Worm (Caenorhabditis elegans) whole organism, L4 larva: ENCODE data around the gene Y54G11A.14.
A peak's percentile ranks its signal among the peaks of the same experiment; 100 is the strongest.

Experiments used
- D1046.2 ChIP-seq: fragments of 200-800 bp; sonication (Bioruptor generic); IDR thresholded peaks from 2 replicates; pipeline ENCODE4 v1.3.6; 2022; ENCODE audit warnings: missing genetic modification characterization, missing compliant biosample characterization
- F10B5.3 ChIP-seq: sonication (generic microtip); optimal IDR thresholded peaks from 2 replicates; lab custom pipeline; 2016; ENCODE audit warnings: mild to moderate bottlenecking, missing genetic modification characterization, missing compliant biosample characterization
- F37D6.2 ChIP-seq: sonication (generic microtip); optimal IDR thresholded peaks from 2 replicates; lab custom pipeline; 2016; ENCODE audit warnings: mild to moderate bottlenecking, missing genetic modification characterization, missing compliant biosample characterization
- R02D3.7 ChIP-seq: fragments of 150-350 bp; sonication (generic microtip); optimal IDR thresholded peaks from 3 replicates; lab custom pipeline; 2014; ENCODE audit warnings: missing biosample characterization, missing genetic modification characterization
- T26A8.4 ChIP-seq: fragments of 200-800 bp; sonication (Bioruptor generic); IDR thresholded peaks from 2 replicates; pipeline ENCODE4 v1.3.6; 2022; ENCODE audit warnings: missing genetic modification characterization, missing compliant biosample characterization
- Y105C5A.15 ChIP-seq: fragments of 200-800 bp; sonication (Bioruptor generic); IDR thresholded peaks from 2 replicates; pipeline ENCODE4 v1.3.6; 2022; ENCODE audit warnings: missing genetic modification characterization, missing compliant biosample characterization
- Y48G9A.11 ChIP-seq: fragments of 200-800 bp; sonication (Bioruptor generic); IDR thresholded peaks from 2 replicates; pipeline ENCODE4 v1.3.6; 2022; ENCODE audit warnings: missing genetic modification reagents, missing genetic modification characterization, missing compliant biosample characterization
- Y5F2A.4 ChIP-seq: fragments of 200-800 bp; sonication (Bioruptor generic); optimal IDR thresholded peaks from 2 replicates; lab custom pipeline; 2018; ENCODE audit warnings: mild to moderate bottlenecking, missing genetic modification characterization, missing compliant biosample characterization
- Y75B8A.6 ChIP-seq: fragments of 200-800 bp; sonication (Bioruptor generic); IDR thresholded peaks from 2 replicates; pipeline ENCODE4 v1.3.6; 2022; ENCODE audit warnings: missing genetic modification reagents, missing genetic modification characterization, missing compliant biosample characterization
- ZK546.5 ChIP-seq, 2 experiments: sonication (generic microtip); optimal IDR thresholded peaks; 2 replicates each; lab custom pipeline; 2017; ENCODE audit warnings: missing biosample characterization in 2 of 2, missing genetic modification characterization in 2 of 2
- aha-1 ChIP-seq: fragments of 150-350 bp; peaks from one replicate; lab custom pipeline; 2014; ENCODE audit warnings: missing biosample characterization, missing genetic modification characterization
- aly-2 ChIP-seq: sonication (generic microtip); optimal IDR thresholded peaks from 2 replicates; lab custom pipeline; 2018; ENCODE audit warnings: missing biosample characterization, missing genetic modification characterization
- arid-1 ChIP-seq: fragments of 200-800 bp; sonication (Bioruptor generic); conservative IDR thresholded peaks from 2 replicates; pipeline ENCODE4 v1.3.6; 2022; ENCODE audit warnings: missing genetic modification reagents, missing genetic modification characterization, missing compliant biosample characterization
- attf-4 ChIP-seq: sonication (generic microtip); optimal IDR thresholded peaks from 3 replicates; lab custom pipeline; 2017; ENCODE audit warnings: missing biosample characterization, missing genetic modification characterization
- ceh-44 ChIP-seq: fragments of 200-800 bp; sonication (Bioruptor generic); IDR thresholded peaks from 2 replicates; pipeline ENCODE4 v1.3.6; 2022; ENCODE audit warnings: missing genetic modification reagents, missing genetic modification characterization, missing compliant biosample characterization
- ceh-82 ChIP-seq: sonication (generic microtip); optimal IDR thresholded peaks from 2 replicates; lab custom pipeline; 2017; ENCODE audit warnings: missing biosample characterization, missing genetic modification characterization
- daf-16 ChIP-seq, 3 experiments: sonication (generic microtip); optimal IDR thresholded peaks; 2 replicates each; lab custom pipeline; 2016 to 2017; ENCODE audit warnings: missing genetic modification characterization in 3 of 3, missing genetic modification reagents in 3 of 3, mild to moderate bottlenecking in 2 of 3, missing compliant biosample characterization in 2 of 3, missing biosample characterization in 1 of 3, moderate library complexity in 1 of 3
- daf-19 ChIP-seq: fragments of 200-800 bp; sonication (Bioruptor generic); conservative IDR thresholded peaks from 2 replicates; pipeline ENCODE4 v1.3.6; 2022; ENCODE audit warnings: missing genetic modification characterization, missing compliant biosample characterization
- daf-8 ChIP-seq: fragments of 200-800 bp; sonication (Bioruptor generic); IDR thresholded peaks from 2 replicates; pipeline ENCODE4 v1.3.6; 2022; ENCODE audit warnings: missing genetic modification characterization, missing compliant biosample characterization
- dmd-8 ChIP-seq: fragments of 200-800 bp; sonication (Bioruptor generic); IDR thresholded peaks from 2 replicates; pipeline ENCODE4 v1.3.6; 2022; ENCODE audit warnings: missing genetic modification characterization, missing compliant biosample characterization
- dpl-1 ChIP-seq: fragments of 150-350 bp; optimal IDR thresholded peaks from 2 replicates; lab custom pipeline; 2014; ENCODE audit warnings: missing biosample characterization, missing genetic modification reagents, missing genetic modification characterization
- duxl-1 ChIP-seq: sonication (generic microtip); optimal IDR thresholded peaks from 2 replicates; lab custom pipeline; 2016; ENCODE audit warnings: mild to moderate bottlenecking, missing genetic modification characterization, moderate library complexity, missing compliant biosample characterization; ENCODE audit not compliant: poor library complexity
- dve-1 ChIP-seq: sonication (generic microtip); optimal IDR thresholded peaks from 2 replicates; lab custom pipeline; 2017; ENCODE audit warnings: antibody characterized with exemption, mild to moderate bottlenecking, missing genetic modification characterization, missing compliant biosample characterization; ENCODE audit not compliant: insufficient read depth
- egl-43 ChIP-seq: fragments of 200-800 bp; sonication (Bioruptor generic); IDR thresholded peaks from 2 replicates; pipeline ENCODE4 v1.3.6; 2022; ENCODE audit warnings: missing genetic modification reagents, missing genetic modification characterization, missing compliant biosample characterization
- fos-1 ChIP-seq: fragments of 150-350 bp; optimal IDR thresholded peaks from 2 replicates; lab custom pipeline; 2014; ENCODE audit warnings: missing biosample characterization, missing genetic modification characterization
- gei-8 ChIP-seq: fragments of 200-800 bp; sonication (Bioruptor generic); optimal IDR thresholded peaks from 2 replicates; lab custom pipeline; 2018; ENCODE audit warnings: mild to moderate bottlenecking, missing genetic modification characterization, missing compliant biosample characterization
- hif-1 ChIP-seq, 2 experiments: sonication (generic microtip); optimal IDR thresholded peaks; 2 replicates each; lab custom pipeline; 2016 to 2017; ENCODE audit warnings: missing compliant biosample characterization in 2 of 2, missing genetic modification characterization in 2 of 2, missing genetic modification reagents in 2 of 2, missing genotype in 2 of 2, mild to moderate bottlenecking in 1 of 2
- hlh-30 ChIP-seq: sonication (generic microtip); optimal IDR thresholded peaks from 2 replicates; lab custom pipeline; 2017; ENCODE audit warnings: antibody characterized with exemption, mild to moderate bottlenecking, missing genetic modification characterization, missing compliant biosample characterization; ENCODE audit not compliant: insufficient read depth
- lin-13 ChIP-seq: fragments of 150-350 bp; optimal IDR thresholded peaks from 2 replicates; lab custom pipeline; 2014; ENCODE audit warnings: missing biosample characterization, missing genetic modification reagents, missing genetic modification characterization
- lin-29 ChIP-seq: fragments of 200-800 bp; sonication (Bioruptor generic); IDR thresholded peaks from 2 replicates; pipeline ENCODE4 v1.3.6; 2022; ENCODE audit warnings: missing genetic modification reagents, missing genetic modification characterization, missing compliant biosample characterization
- lir-3 ChIP-seq: sonication (generic microtip); optimal IDR thresholded peaks from 2 replicates; lab custom pipeline; 2016; ENCODE audit warnings: mild to moderate bottlenecking, missing genetic modification characterization, missing compliant biosample characterization
- lsy-2 ChIP-seq, 2 experiments: fragments of 150-350 bp in 1 of 2; sonication (generic microtip) in 1 of 2; optimal IDR thresholded peaks; 2 replicates each; lab custom pipeline; 2014 to 2017; ENCODE audit warnings: missing biosample characterization in 2 of 2, missing genetic modification characterization in 2 of 2
- mdl-1 ChIP-seq, 2 experiments: fragments of 150-350 bp in 1 of 2; sonication (generic microtip) in 1 of 2; optimal IDR thresholded peaks; 2 replicates each; lab custom pipeline; 2014 to 2017; ENCODE audit warnings: missing biosample characterization in 2 of 2, missing genetic modification characterization in 2 of 2
- mdt-29 ChIP-seq: fragments of 200-800 bp; sonication (Bioruptor generic); IDR thresholded peaks from 2 replicates; pipeline ENCODE4 v1.3.6; 2022; ENCODE audit warnings: missing genetic modification reagents, missing genetic modification characterization, missing compliant biosample characterization
- mxl-2 ChIP-seq: fragments of 200-800 bp; sonication (Bioruptor generic); conservative IDR thresholded peaks from 2 replicates; pipeline ENCODE4 v1.3.6; 2022; ENCODE audit warnings: missing genetic modification reagents, missing genetic modification characterization, missing compliant biosample characterization
- nhr-11 ChIP-seq: fragments of 150-350 bp; optimal IDR thresholded peaks from 2 replicates; lab custom pipeline; 2014; ENCODE audit warnings: missing biosample characterization, missing genetic modification characterization
- nhr-237 ChIP-seq: sonication (generic microtip); optimal IDR thresholded peaks from 2 replicates; lab custom pipeline; 2017; ENCODE audit warnings: missing biosample characterization, missing genetic modification characterization
- nhr-41 ChIP-seq: fragments of 200-800 bp; sonication (Bioruptor generic); IDR thresholded peaks from 2 replicates; pipeline ENCODE4 v1.3.6; 2022; ENCODE audit warnings: missing genetic modification reagents, missing genetic modification characterization, missing compliant biosample characterization
- nhr-42 ChIP-seq: fragments of 200-800 bp; sonication (Bioruptor generic); IDR thresholded peaks from 2 replicates; pipeline ENCODE4 v1.3.6; 2022; ENCODE audit warnings: missing genetic modification characterization, missing compliant biosample characterization
- nhr-48 ChIP-seq: sonication (generic microtip); optimal IDR thresholded peaks from 2 replicates; lab custom pipeline; 2016; ENCODE audit warnings: mild to moderate bottlenecking, missing genetic modification characterization, missing compliant biosample characterization
- pha-4 ChIP-seq, 2 experiments: fragments of 150-350 bp in 1 of 2; fragments of 200-800 bp in 1 of 2; sonication (Bioruptor generic) in 1 of 2; IDR thresholded peaks in 1 of 2; optimal IDR thresholded peaks in 1 of 2; 2 replicates each; pipeline versions ENCODE4 v1.3.6 to Lab custom; 2014 to 2022; ENCODE audit warnings: missing genetic modification characterization in 2 of 2, missing genetic modification reagents in 2 of 2, missing biosample characterization in 1 of 2, missing compliant biosample characterization in 1 of 2
- rbr-2 ChIP-seq: sonication (generic microtip); optimal IDR thresholded peaks from 2 replicates; lab custom pipeline; 2016; ENCODE audit warnings: missing genotype, missing genetic modification characterization, missing compliant biosample characterization
- skn-1 ChIP-seq: fragments of 150-350 bp; optimal IDR thresholded peaks from 2 replicates; lab custom pipeline; 2014; ENCODE audit warnings: missing biosample characterization, missing genetic modification characterization
- unc-130 ChIP-seq: sonication (generic microtip); optimal IDR thresholded peaks from 2 replicates; lab custom pipeline; 2016; ENCODE audit warnings: missing genetic modification reagents, missing genetic modification characterization, missing compliant biosample characterization
- unc-39 ChIP-seq: sonication (generic microtip); optimal IDR thresholded peaks from 2 replicates; lab custom pipeline; 2017; ENCODE audit warnings: missing biosample characterization, missing genetic modification characterization
- zag-1 ChIP-seq: fragments of 150-350 bp; optimal IDR thresholded peaks from 2 replicates; lab custom pipeline; 2014; ENCODE audit warnings: missing biosample characterization, missing genetic modification characterization
- zfp-3 ChIP-seq: fragments of 200-800 bp; sonication (Bioruptor generic); conservative IDR thresholded peaks from 2 replicates; pipeline ENCODE4 v1.3.6; 2022; ENCODE audit warnings: missing genetic modification reagents, missing genetic modification characterization, missing compliant biosample characterization
- zip-11 ChIP-seq: fragments of 200-800 bp; sonication (Bioruptor generic); IDR thresholded peaks from 2 replicates; pipeline ENCODE4 v1.3.6; 2022; ENCODE audit warnings: missing genetic modification characterization, missing compliant biosample characterization
- zip-2 ChIP-seq: fragments of 150-350 bp; optimal IDR thresholded peaks from 2 replicates; lab custom pipeline; 2014; ENCODE audit warnings: missing biosample characterization, missing genetic modification characterization
- ztf-11 ChIP-seq: fragments of 150-350 bp; optimal IDR thresholded peaks from 2 replicates; lab custom pipeline; 2014; ENCODE audit warnings: missing biosample characterization, missing genetic modification characterization

The Y54G11A.14 gene

DNA sequence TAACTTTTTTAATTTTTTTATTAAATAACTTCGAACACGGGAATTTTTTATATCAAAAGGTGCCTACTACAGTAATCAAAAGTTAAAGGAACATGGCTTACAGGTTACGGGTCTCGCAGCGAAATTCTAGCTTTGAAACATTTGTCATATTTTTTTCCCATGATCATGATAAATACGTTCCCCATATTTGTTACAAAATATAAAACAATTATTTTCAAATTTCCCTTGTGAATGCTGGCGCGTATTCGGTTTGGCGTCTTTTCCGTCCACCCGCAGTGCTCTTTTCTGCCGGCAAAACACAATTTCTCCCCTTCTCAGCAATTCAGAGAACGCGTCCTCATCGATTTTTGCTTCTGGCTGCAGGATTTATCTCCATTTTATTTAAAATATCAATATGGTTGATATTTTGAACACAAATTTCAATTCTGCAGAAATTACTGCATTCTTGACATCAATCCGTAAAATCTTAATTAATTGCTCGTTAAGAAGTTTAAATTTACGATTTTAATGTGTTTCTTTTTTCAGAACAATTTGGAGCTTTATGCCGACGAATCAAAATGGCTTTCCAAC is 47.3 kb downstream of the Y54G11A.14 start, which contains the start of gene imb-2 (continued):
- TF ChIP-seq nhr-11 (tag; lab: Kevin White, UChicago) (peak; percentile 12), dmd-8 (GFP tag; lab: Robert Waterston, UW) (no peak), F10B5.3 (tag; lab: Kevin White, UChicago) (no peak), Y5F2A.4 (GFP tag; lab: Kevin White, UChicago) (no peak), zip-11 (GFP tag; lab: Robert Waterston, UW) (no peak), Y48G9A.11 (GFP tag; lab: Robert Waterston, UW) (no peak), unc-39 (tag; lab: Kevin White, UChicago) (no peak), nhr-41 (GFP tag; lab: Robert Waterston, UW) (no peak), dve-1 (tag; lab: Kevin White, UChicago) (peak; percentile 45), mdt-29 (GFP tag; lab: Robert Waterston, UW) (no peak), dpl-1 (GFP tag; lab: Kevin White, UChicago) (peak; percentile 78), zfp-3 (GFP tag; lab: Robert Waterston, UW) (no peak), T26A8.4 (GFP tag; lab: Robert Waterston, UW) (no peak), attf-4 (tag; lab: Kevin White, UChicago) (no peak), nhr-237 (tag; lab: Kevin White, UChicago) (no peak), daf-19 (no peak), ZK546.5 (tag; optimal IDR thresholded peaks at IDR 0.05; lab: Kevin White, UChicago) (no peak), hif-1 (tag; optimal IDR thresholded peaks at IDR 0.05; lab: Kevin White, UChicago) (peak in 1 of 2 experiments; percentile 64), pha-4 (GFP tag; IDR thresholded peaks at IDR 0.05; lab: Robert Waterston, UW) (no peak), pha-4 (tag; optimal IDR thresholded peaks at IDR 0.05; lab: Kevin White, UChicago) (no peak), mdl-1 (tag; optimal IDR thresholded peaks at IDR 0.05; lab: Kevin White, UChicago) (peak in 1 of 2 experiments; percentile 16), daf-16 (GFP tag; optimal IDR thresholded peaks at IDR 0.05; lab: Kevin White, UChicago) (no peak), daf-16 (tag; optimal IDR thresholded peaks at IDR 0.05; lab: Kevin White, UChicago) (peak; percentile 48), F37D6.2 (tag; lab: Kevin White, UChicago) (peak; percentile 25), aly-2 (tag; lab: Kevin White, UChicago) (no peak), Y105C5A.15 (GFP tag; lab: Robert Waterston, UW) (no peak), lsy-2 (tag; optimal IDR thresholded peaks at IDR 0.05; lab: Kevin White, UChicago) (peak in 1 of 2 experiments; percentile 91), arid-1 (GFP tag; lab: Robert Waterston, UW) (no peak), ztf-11 (no peak), unc-130 (GFP tag; lab: Kevin White, UChicago) (peak; percentile 2), Y75B8A.6 (no peak), hlh-30 (peak; percentile 66), ceh-44 (no peak), duxl-1 (tag; lab: Kevin White, UChicago) (no peak), aha-1 (tag; lab: Kevin White, UChicago) (peak; percentile 83), egl-43 (GFP tag; lab: Robert Waterston, UW) (no peak), rbr-2 (tag; lab: Kevin White, UChicago) (peak; percentile 57), ceh-82 (tag; lab: Kevin White, UChicago) (no peak), R02D3.7 (tag; lab: Kevin White, UChicago) (no peak), gei-8 (GFP tag; lab: Kevin White, UChicago) (no peak), fos-1 (tag; lab: Kevin White, UChicago) (no peak), zip-2 (no peak), daf-8 (GFP tag; lab: Robert Waterston, UW) (no peak), nhr-48 (tag; lab: Kevin White, UChicago) (no peak), nhr-42 (peak; percentile 20; the same call in 1 of the 2 replicates), skn-1 (tag; lab: Kevin White, UChicago) (no peak), lin-29 (GFP tag; lab: Robert Waterston, UW) (no peak), lir-3 (tag; lab: Kevin White, UChicago) (no peak), zag-1 (tag; lab: Kevin White, UChicago) (no peak), lin-13 (no peak), D1046.2 (GFP tag; lab: Robert Waterston, UW) (no peak), mxl-2 (GFP tag; lab: Robert Waterston, UW) (no peak)
